Fruit fly (Drosophila melanogaster): ENCODE data around the gene CG18178.

dm6 chr3L:9678007-9678497, 40.9 kb downstream of the CG18178 start:
- TF ChIP-seq h (optimal IDR thresholded peaks at IDR 0.05) (no peak), insv (optimal IDR thresholded peaks at IDR 0.05) (no peak), psq (optimal IDR thresholded peaks at IDR 0.05) (no peak), ttk (optimal IDR thresholded peaks at IDR 0.05) (no peak)
